Fruit fly (Drosophila melanogaster): ENCODE data around the gene RhoGAP92B.
A peak's percentile ranks its signal among the peaks of the same experiment; 100 is the strongest.

RhoGAP92B gene

DNA sequence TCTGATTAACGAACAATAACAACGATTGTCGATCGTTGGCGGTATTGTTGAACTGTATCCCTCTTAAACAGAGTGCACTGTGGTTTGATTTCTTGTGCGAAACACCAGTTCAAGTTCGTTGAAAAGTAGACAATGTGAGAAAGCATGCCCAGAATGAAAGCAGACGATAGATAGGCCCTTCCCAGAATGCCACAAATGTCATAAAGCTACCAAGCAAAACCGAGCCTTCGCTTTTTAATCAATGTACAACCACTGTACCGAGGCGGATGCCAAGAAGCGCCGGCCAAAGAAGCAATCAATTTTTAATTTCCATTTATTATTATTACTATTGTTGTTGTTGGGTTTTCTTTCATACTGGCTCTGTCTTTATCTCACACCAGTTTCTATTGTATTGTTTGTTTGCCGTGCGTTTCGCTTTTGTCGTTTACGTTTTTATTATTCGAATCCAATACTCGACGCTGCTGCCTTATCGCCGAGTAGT is 3.9 kb downstream of the RhoGAP92B start (continued):
- TF ChIP-seq CG4617 (GFP tag; optimal IDR thresholded peaks at IDR 0.05; ENCODE audit: borderline replicate concordance) (peak; percentile 55), psq (GFP tag; optimal IDR thresholded peaks at IDR 0.05) (peak; percentile 24), unc-4 (GFP tag; IDR thresholded peaks at IDR 0.05; ENCODE audit: partially characterized antibody) (no peak), D19A (tag; optimal IDR thresholded peaks at IDR 0.05) (peak; percentile 70), ranshi (GFP tag; IDR thresholded peaks at IDR 0.05) (peak; percentile 79), sens-2 (GFP tag; IDR thresholded peaks at IDR 0.05) (peak; percentile 27; the same call in 1 of the 2 replicates), bowl (GFP tag; IDR thresholded peaks at IDR 0.05) (0 out of 2 replicates have a peak, but pooled peaks have one; percentile 20), CG1024 (GFP tag; IDR thresholded peaks at IDR 0.05) (peak; percentile 68; the same call in 1 of the 2 replicates), CrebB (tag; optimal IDR thresholded peaks at IDR 0.05) (peak; percentile 71), dati (GFP tag; IDR thresholded peaks at IDR 0.05) (peak; percentile 64), Dp (GFP tag; optimal IDR thresholded peaks at IDR 0.05) (no peak), CG11093 (GFP tag; IDR thresholded peaks at IDR 0.05) (0 out of 3 replicates have a peak, but pooled peaks have one; percentile 44), CG2116 (GFP tag; optimal IDR thresholded peaks at IDR 0.05) (peak; percentile 27), Tbp (GFP tag; optimal IDR thresholded peaks at IDR 0.05) (no peak), CG4360 (GFP tag; IDR thresholded peaks at IDR 0.05) (peak; percentile 66), CG12071 (GFP tag; optimal IDR thresholded peaks at IDR 0.05) (peak; percentile 87)

DNA sequence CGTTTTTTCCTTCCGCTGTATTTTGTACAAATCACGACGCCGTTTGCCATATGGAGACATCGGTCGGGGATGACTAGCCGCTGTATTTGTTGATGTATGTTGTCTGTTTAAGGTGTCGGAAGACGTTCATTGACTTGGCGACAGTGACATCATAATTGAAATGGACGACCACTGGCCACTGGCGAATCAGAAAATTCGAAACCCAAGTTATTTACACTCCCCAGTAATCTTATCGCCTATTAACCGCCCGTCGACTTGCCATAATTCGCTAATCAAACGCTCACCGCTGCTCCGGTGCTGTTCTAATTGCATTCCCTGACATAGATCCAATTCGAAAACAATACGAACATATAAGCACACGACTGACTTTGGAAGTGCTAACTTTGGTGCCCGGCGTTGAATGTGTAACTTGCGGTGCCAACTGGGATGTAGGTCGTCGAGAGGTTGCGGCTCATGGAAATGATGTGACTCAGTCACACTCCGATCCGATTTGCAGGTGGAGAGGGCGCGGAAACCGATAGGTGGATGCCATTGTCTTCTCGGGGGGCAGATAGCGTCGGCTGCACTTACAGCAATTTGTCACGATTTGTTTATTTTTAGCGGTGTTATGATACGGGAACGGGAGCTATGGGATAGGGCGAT is 4.7 kb downstream of the RhoGAP92B start:
- TF ChIP-seq wek (GFP tag; optimal IDR thresholded peaks at IDR 0.05): no peak
- TF ChIP-seq Hmx (GFP tag; optimal IDR thresholded peaks at IDR 0.05): no peak
- TF ChIP-seq sd (tag; optimal IDR thresholded peaks at IDR 0.05): peak; percentile 76
- TF ChIP-seq CG15011 (GFP tag; optimal IDR thresholded peaks at IDR 0.05): no peak
- TF ChIP-seq CG15696 (tag; optimal IDR thresholded peaks at IDR 0.05): no peak
- TF ChIP-seq mam (GFP tag; optimal IDR thresholded peaks at IDR 0.05): no peak
- no peak for TF ChIP-seq CG14860 (GFP tag; IDR thresholded peaks at IDR 0.05; ENCODE audit: partially characterized antibody)
- TF ChIP-seq exex (tag; optimal IDR thresholded peaks at IDR 0.05): peak; percentile 73
- TF ChIP-seq mirr (GFP tag; optimal IDR thresholded peaks at IDR 0.05): peak; percentile 4
- TF ChIP-seq Oli (tag; optimal IDR thresholded peaks at IDR 0.05): no peak
- TF ChIP-seq az2 (GFP tag; optimal IDR thresholded peaks at IDR 0.05): no peak
- TF ChIP-seq Hr51 (GFP tag; optimal IDR thresholded peaks at IDR 0.05): no peak
- TF ChIP-seq CG1233 (GFP tag; optimal IDR thresholded peaks at IDR 0.05): no peak
- no peak for TF ChIP-seq Sry-δ (GFP tag; optimal IDR thresholded peaks at IDR 0.05)
- TF ChIP-seq dysf (GFP tag; IDR thresholded peaks at IDR 0.05): no peak
- TF ChIP-seq Nf-YA (GFP tag; IDR thresholded peaks at IDR 0.05): 0 out of 2 replicates have a peak, but pooled peaks have one; percentile 7
- no peak for TF ChIP-seq Kr (GFP tag; optimal IDR thresholded peaks at IDR 0.05)
- TF ChIP-seq prd (optimal IDR thresholded peaks at IDR 0.05): no peak
- TF ChIP-seq prd (GFP tag; IDR thresholded peaks at IDR 0.05): no peak
- peak; percentile 76 for TF ChIP-seq Elba2 (GFP tag; optimal IDR thresholded peaks at IDR 0.05)
- TF ChIP-seq CG7372 (GFP tag; IDR thresholded peaks at IDR 0.05): no peak
- no peak for TF ChIP-seq CG43689 (GFP tag; IDR thresholded peaks at IDR 0.05)
- no peak for TF ChIP-seq bigmax (GFP tag; optimal IDR thresholded peaks at IDR 0.05)
- no peak for TF ChIP-seq vvl (GFP tag; IDR thresholded peaks at IDR 0.05)
- TF ChIP-seq CG11696 (GFP tag; IDR thresholded peaks at IDR 0.05): no peak
- TF ChIP-seq chinmo (GFP tag; IDR thresholded peaks at IDR 0.05; ENCODE audit: partially characterized antibody): 0 out of 4 replicates have a peak, but pooled peaks have one; percentile 13
- no peak for TF ChIP-seq CG10959 (GFP tag; IDR thresholded peaks at IDR 0.05)
- peak; percentile 63; the same call in 1 of the 3 replicates for TF ChIP-seq ci (GFP tag; IDR thresholded peaks at IDR 0.05)
- TF ChIP-seq Med (GFP tag): peak; percentile 22
- TF ChIP-seq E2f1 (GFP tag; IDR thresholded peaks at IDR 0.05): no peak
- 0 out of 2 replicates have a peak, but pooled peaks have one; percentile 17 for TF ChIP-seq Rfx (GFP tag; IDR thresholded peaks at IDR 0.05)
- no peak for TF ChIP-seq pb (GFP tag; optimal IDR thresholded peaks at IDR 0.05)
- TF ChIP-seq CG34224 (GFP tag; IDR thresholded peaks at IDR 0.05; ENCODE audit: partially characterized antibody): no peak

Measured in whole organism, embryonic.